Fruit fly (Drosophila melanogaster): ENCODE measurements around the gene RSG7.

Gene RSG7

dm6 chrX:16859732-16860131, 15.5 kb upstream of the RSG7 start:
- no peak for TF ChIP-seq insv (optimal IDR thresholded peaks at IDR 0.05)
- no peak for TF ChIP-seq Sin3A (optimal IDR thresholded peaks at IDR 0.05)
- no peak for TF ChIP-seq h (optimal IDR thresholded peaks at IDR 0.05)
- no peak for TF ChIP-seq ttk (optimal IDR thresholded peaks at IDR 0.05)
- no peak for TF ChIP-seq Myc (optimal IDR thresholded peaks at IDR 0.05)
- TF ChIP-seq psq (optimal IDR thresholded peaks at IDR 0.05) = no peak

dm6 chrX:16854746-16855145, 10.5 kb upstream of the RSG7 start:
- TF ChIP-seq h (optimal IDR thresholded peaks at IDR 0.05) (no peak), Sin3A (optimal IDR thresholded peaks at IDR 0.05) (no peak), insv (optimal IDR thresholded peaks at IDR 0.05) (no peak), ttk (optimal IDR thresholded peaks at IDR 0.05) (no peak), Myc (optimal IDR thresholded peaks at IDR 0.05) (no peak), psq (optimal IDR thresholded peaks at IDR 0.05) (no peak)

dm6 chrX:16849517-16849916, 5.3 kb upstream of the RSG7 start:
- no peak for TF ChIP-seq psq (optimal IDR thresholded peaks at IDR 0.05)

- TF ChIP-seq insv (optimal IDR thresholded peaks at IDR 0.05) (no peak), psq (optimal IDR thresholded peaks at IDR 0.05) (no peak), h (optimal IDR thresholded peaks at IDR 0.05) (no peak), Sin3A (optimal IDR thresholded peaks at IDR 0.05) (no peak), ttk (optimal IDR thresholded peaks at IDR 0.05) (no peak), Myc (optimal IDR thresholded peaks at IDR 0.05) (no peak)
Measured at dm6 chrX:16848978-16849377, 4.7 kb upstream of the RSG7 start.

- TF ChIP-seq h (optimal IDR thresholded peaks at IDR 0.05) = no peak
- TF ChIP-seq ttk (optimal IDR thresholded peaks at IDR 0.05) = no peak
Measured at dm6 chrX:16846575-16846974, 2.3 kb upstream of the RSG7 start.

- TF ChIP-seq psq (optimal IDR thresholded peaks at IDR 0.05) (no peak), Sin3A (optimal IDR thresholded peaks at IDR 0.05) (no peak), insv (optimal IDR thresholded peaks at IDR 0.05) (no peak), Myc (optimal IDR thresholded peaks at IDR 0.05) (no peak), h (optimal IDR thresholded peaks at IDR 0.05) (no peak), ttk (optimal IDR thresholded peaks at IDR 0.05) (no peak)
Measured at dm6 chrX:16839905-16840304, 4.3 kb downstream of the RSG7 start.

dm6 chrX:16839033-16839432, 5.2 kb downstream of the RSG7 start:
- no peak for TF ChIP-seq Sin3A (optimal IDR thresholded peaks at IDR 0.05)
- TF ChIP-seq ttk (optimal IDR thresholded peaks at IDR 0.05) = no peak
- no peak for TF ChIP-seq insv (optimal IDR thresholded peaks at IDR 0.05)
- no peak for TF ChIP-seq Myc (optimal IDR thresholded peaks at IDR 0.05)
- TF ChIP-seq h (optimal IDR thresholded peaks at IDR 0.05) = no peak
- no peak for TF ChIP-seq psq (optimal IDR thresholded peaks at IDR 0.05)

dm6 chrX:16837588-16838178, 6.5 kb downstream of the RSG7 start:
- TF ChIP-seq insv (optimal IDR thresholded peaks at IDR 0.05) (no peak), ttk (optimal IDR thresholded peaks at IDR 0.05) (no peak), psq (optimal IDR thresholded peaks at IDR 0.05) (no peak), Sin3A (optimal IDR thresholded peaks at IDR 0.05) (no peak), h (optimal IDR thresholded peaks at IDR 0.05) (no peak)

dm6 chrX:16836805-16837333, 7.4 kb downstream of the RSG7 start:
- TF ChIP-seq h (optimal IDR thresholded peaks at IDR 0.05) = no peak
- no peak for TF ChIP-seq ttk (optimal IDR thresholded peaks at IDR 0.05)
- TF ChIP-seq insv (optimal IDR thresholded peaks at IDR 0.05) = no peak
- no peak for TF ChIP-seq psq (optimal IDR thresholded peaks at IDR 0.05)
- no peak for TF ChIP-seq Myc (optimal IDR thresholded peaks at IDR 0.05)
- TF ChIP-seq Sin3A (optimal IDR thresholded peaks at IDR 0.05) = no peak

dm6 chrX:16836091-16836799, 8.0 kb downstream of the RSG7 start:
- TF ChIP-seq psq (optimal IDR thresholded peaks at IDR 0.05) (no peak), insv (optimal IDR thresholded peaks at IDR 0.05) (no peak), Myc (optimal IDR thresholded peaks at IDR 0.05) (no peak), ttk (optimal IDR thresholded peaks at IDR 0.05) (no peak), h (optimal IDR thresholded peaks at IDR 0.05) (no peak)

- no peak for TF ChIP-seq h (optimal IDR thresholded peaks at IDR 0.05)
- no peak for TF ChIP-seq insv (optimal IDR thresholded peaks at IDR 0.05)
- no peak for TF ChIP-seq Sin3A (optimal IDR thresholded peaks at IDR 0.05)
- no peak for TF ChIP-seq Myc (optimal IDR thresholded peaks at IDR 0.05)
- no peak for TF ChIP-seq psq (optimal IDR thresholded peaks at IDR 0.05)
Measured at dm6 chrX:16835304-16835703, 8.9 kb downstream of the RSG7 start, which contains the start of the genes CG13004 and CG46306. CG13004 (minus strand) TSS chrX:16835520. CG46306 (minus strand) TSS chrX:16835520.

- TF ChIP-seq h (optimal IDR thresholded peaks at IDR 0.05) = no peak
- no peak for TF ChIP-seq Myc (optimal IDR thresholded peaks at IDR 0.05)
- no peak for TF ChIP-seq Sin3A (optimal IDR thresholded peaks at IDR 0.05)
- no peak for TF ChIP-seq insv (optimal IDR thresholded peaks at IDR 0.05)
- no peak for TF ChIP-seq ttk (optimal IDR thresholded peaks at IDR 0.05)
- no peak for TF ChIP-seq psq (optimal IDR thresholded peaks at IDR 0.05)
Measured at dm6 chrX:16834259-16834658, 10.0 kb downstream of the RSG7 start.

- TF ChIP-seq psq (optimal IDR thresholded peaks at IDR 0.05) (no peak), h (optimal IDR thresholded peaks at IDR 0.05) (no peak), Myc (optimal IDR thresholded peaks at IDR 0.05) (no peak), insv (optimal IDR thresholded peaks at IDR 0.05) (no peak), ttk (optimal IDR thresholded peaks at IDR 0.05) (no peak), Sin3A (optimal IDR thresholded peaks at IDR 0.05) (no peak)
Measured at dm6 chrX:16833097-16833496, 11.1 kb downstream of the RSG7 start.
